Worm (Caenorhabditis elegans) whole organism, early embryonic: Measurements from ENCODE around the gene pat-3.

Experiments
- ama-1 ChIP-seq: fragments of 150-350 bp; optimal IDR thresholded peaks from 2 replicates; lab custom pipeline; 2014
- flt-1 ChIP-seq: fragments of 200-800 bp; sonication (Bioruptor generic); IDR thresholded peaks from 2 replicates; pipeline ENCODE4 v1.3.6; 2022; ENCODE audit warnings: missing genetic modification characterization, missing compliant biosample characterization
- hmbx-1 ChIP-seq: sonication (generic microtip); optimal IDR thresholded peaks from 2 replicates; lab custom pipeline; 2016; ENCODE audit warnings: mild to moderate bottlenecking, missing genetic modification characterization, missing compliant biosample characterization
- pes-1 ChIP-seq: fragments of 200-800 bp; sonication (Bioruptor generic); IDR thresholded peaks from 2 replicates; pipeline ENCODE4 v1.3.6; 2022; ENCODE audit warnings: missing genetic modification reagents, missing genetic modification characterization, missing compliant biosample characterization
- tra-4 ChIP-seq: sonication (generic microtip); optimal IDR thresholded peaks from 2 replicates; lab custom pipeline; 2017; ENCODE audit warnings: missing genetic modification characterization, missing compliant biosample characterization

ce11 chrIII:3956293-3956692, 42.3 kb upstream of the pat-3 start, which contains the start of gene F37A8.5:
- TF ChIP-seq hmbx-1 (tag; lab: Kevin White, UChicago), result no peak
- TF ChIP-seq ama-1 (lab: Kevin White, UChicago), result no peak
- no peak for TF ChIP-seq tra-4 (tag; lab: Kevin White, UChicago)
- TF ChIP-seq pes-1 (GFP tag; lab: Robert Waterston, UW), result no peak
- no peak for TF ChIP-seq flt-1 (GFP tag; lab: Robert Waterston, UW)
